Worm (Caenorhabditis elegans) whole organism, late embryonic: ENCODE results near the gene bmy-1.

Experiments
- F13H6.1 ChIP-seq: sonication (generic microtip); optimal IDR thresholded peaks from 2 replicates; lab custom pipeline; 2016; ENCODE audit warnings: missing genetic modification characterization, missing compliant biosample characterization
- nhr-11 ChIP-seq: fragments of 150-350 bp; optimal IDR thresholded peaks from 2 replicates; lab custom pipeline; 2014; ENCODE audit warnings: missing biosample characterization, missing genetic modification characterization
- pros-1 ChIP-seq: fragments of 150-350 bp; optimal IDR thresholded peaks from 2 replicates; lab custom pipeline; 2014; ENCODE audit warnings: missing biosample characterization, missing genetic modification reagents, missing genetic modification characterization
- sox-2 ChIP-seq: fragments of 200-800 bp; sonication (Bioruptor generic); IDR thresholded peaks from 2 replicates; pipeline ENCODE4 v1.3.6; 2022; ENCODE audit warnings: missing genetic modification reagents, missing genetic modification characterization, missing compliant biosample characterization

DNA sequence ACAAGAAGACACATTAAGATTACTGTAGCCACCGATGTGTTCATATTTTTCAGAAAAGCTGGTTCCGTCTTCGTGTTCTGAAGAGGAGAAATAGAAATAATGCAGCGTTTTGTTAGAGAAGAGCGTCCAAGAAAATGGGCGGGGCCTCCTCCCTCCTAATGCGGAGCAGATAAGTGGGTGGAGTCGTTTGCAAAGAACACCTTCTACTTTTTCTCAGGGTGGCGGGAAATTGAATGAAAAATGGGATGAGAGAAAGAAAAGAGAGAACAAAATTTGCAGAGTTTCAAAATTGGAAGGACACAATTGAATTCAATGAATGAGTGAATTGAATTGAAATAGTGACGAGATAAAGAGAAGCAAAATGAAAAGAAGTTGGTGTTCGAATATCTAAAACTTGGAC, 7.2 kb downstream of the bmy-1 start, which contains the start of gene F09E5.16:
- TF ChIP-seq pros-1 (tag; lab: Kevin White, UChicago) (no peak), F13H6.1 (tag; lab: Kevin White, UChicago) (no peak), nhr-11 (tag; lab: Kevin White, UChicago) (no peak), sox-2 (no peak)
